Worm (Caenorhabditis elegans) whole organism, early embryonic: ENCODE results near the gene ocr-2.

Experiments used
- B0310.2 ChIP-seq: sonication (generic microtip); optimal IDR thresholded peaks from 2 replicates; lab custom pipeline; 2016; ENCODE audit warnings: mild to moderate bottlenecking, missing genetic modification characterization, missing compliant biosample characterization
- F13C5.2 ChIP-seq: sonication (generic microtip); optimal IDR thresholded peaks from 2 replicates; lab custom pipeline; 2017; ENCODE audit warnings: mild to moderate bottlenecking, missing genetic modification characterization, inconsistent platforms, missing compliant biosample characterization
- aly-1 ChIP-seq: sonication (generic microtip); optimal IDR thresholded peaks from 2 replicates; lab custom pipeline; 2016; ENCODE audit warnings: missing genetic modification characterization, missing compliant biosample characterization
- ama-1 ChIP-seq: fragments of 150-350 bp; optimal IDR thresholded peaks from 2 replicates; lab custom pipeline; 2014
- ceh-13 ChIP-seq: fragments of 200-800 bp; sonication (Bioruptor generic); optimal IDR thresholded peaks from 2 replicates; lab custom pipeline; 2018; ENCODE audit warnings: mild to moderate bottlenecking, missing genetic modification characterization, missing compliant biosample characterization
- ceh-36 ChIP-seq: sonication (generic microtip); optimal IDR thresholded peaks from 2 replicates; lab custom pipeline; 2016; ENCODE audit warnings: missing genetic modification characterization, inconsistent platforms, missing compliant biosample characterization
- ets-7 ChIP-seq: sonication (generic microtip); optimal IDR thresholded peaks from 2 replicates; lab custom pipeline; 2016; ENCODE audit warnings: missing genotype, missing genetic modification characterization, missing compliant biosample characterization
- flt-1 ChIP-seq: fragments of 200-800 bp; sonication (Bioruptor generic); IDR thresholded peaks from 2 replicates; pipeline ENCODE4 v1.3.6; 2022; ENCODE audit warnings: missing genetic modification characterization, missing compliant biosample characterization
- hmbx-1 ChIP-seq: sonication (generic microtip); optimal IDR thresholded peaks from 2 replicates; lab custom pipeline; 2016; ENCODE audit warnings: mild to moderate bottlenecking, missing genetic modification characterization, missing compliant biosample characterization
- hmg-4 ChIP-seq: fragments of 200-800 bp; sonication (Bioruptor generic); optimal IDR thresholded peaks from 2 replicates; lab custom pipeline; 2018; ENCODE audit warnings: mild to moderate bottlenecking, missing genetic modification characterization, missing compliant biosample characterization
- hnd-1 ChIP-seq: sonication (generic microtip); optimal IDR thresholded peaks from 2 replicates; lab custom pipeline; 2016; ENCODE audit warnings: missing genetic modification characterization, missing compliant biosample characterization
- pes-1 ChIP-seq: fragments of 200-800 bp; sonication (Bioruptor generic); IDR thresholded peaks from 2 replicates; pipeline ENCODE4 v1.3.6; 2022; ENCODE audit warnings: missing genetic modification reagents, missing genetic modification characterization, missing compliant biosample characterization
- scrt-1 ChIP-seq: fragments of 200-800 bp; sonication (Bioruptor generic); IDR thresholded peaks from 2 replicates; pipeline ENCODE4 v1.3.6; 2022; ENCODE audit warnings: missing genetic modification characterization, missing compliant biosample characterization
- sea-1 ChIP-seq: fragments of 200-800 bp; sonication (Bioruptor generic); conservative IDR thresholded peaks from 2 replicates; pipeline ENCODE4 v1.3.6; 2022; ENCODE audit warnings: missing genetic modification characterization, missing compliant biosample characterization
- tbx-11 ChIP-seq: fragments of 200-800 bp; sonication (Bioruptor generic); IDR thresholded peaks from 2 replicates; pipeline ENCODE4 v1.3.6; 2022; ENCODE audit warnings: missing genetic modification characterization, missing compliant biosample characterization
- tbx-37 ChIP-seq: fragments of 200-800 bp; sonication (Bioruptor generic); conservative IDR thresholded peaks from 2 replicates; pipeline ENCODE4 v1.3.6; 2022; ENCODE audit warnings: missing genetic modification reagents, missing genetic modification characterization, missing compliant biosample characterization
- tra-4 ChIP-seq: sonication (generic microtip); optimal IDR thresholded peaks from 2 replicates; lab custom pipeline; 2017; ENCODE audit warnings: missing genetic modification characterization, missing compliant biosample characterization

Gene ocr-2

DNA sequence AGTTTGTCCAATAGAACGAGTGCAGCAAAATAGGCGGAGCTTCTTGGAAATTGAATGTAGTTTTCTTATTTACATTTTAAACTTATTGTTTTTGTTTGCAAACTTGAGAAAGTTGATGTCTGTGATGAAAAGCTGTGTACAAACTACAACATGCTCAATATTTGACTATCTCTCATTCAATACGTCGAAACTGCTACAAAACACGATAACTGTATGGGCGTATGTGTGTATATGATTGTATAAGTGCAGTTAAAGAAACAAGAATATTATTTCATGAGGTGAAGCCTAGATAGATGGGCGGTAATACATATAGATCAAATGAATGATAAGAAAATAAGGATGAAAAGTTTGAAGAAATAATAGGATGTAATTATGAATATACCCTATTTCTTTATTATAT, 19.7 kb upstream of the ocr-2 start:
- TF ChIP-seq scrt-1 (GFP tag; lab: Robert Waterston, UW) (no peak), ama-1 (lab: Kevin White, UChicago) (no peak), flt-1 (GFP tag; lab: Robert Waterston, UW) (no peak), hmg-4 (GFP tag; lab: Kevin White, UChicago) (no peak), F13C5.2 (tag; lab: Kevin White, UChicago) (no peak), tbx-11 (no peak), B0310.2 (no peak), hmbx-1 (tag; lab: Kevin White, UChicago) (no peak), ets-7 (tag; lab: Kevin White, UChicago) (no peak), sea-1 (no peak), pes-1 (GFP tag; lab: Robert Waterston, UW) (no peak), tra-4 (tag; lab: Kevin White, UChicago) (no peak), ceh-36 (tag; lab: Kevin White, UChicago) (no peak), tbx-37 (GFP tag; lab: Robert Waterston, UW) (no peak), ceh-13 (no peak), hnd-1 (tag; lab: Kevin White, UChicago) (no peak), aly-1 (tag; lab: Kevin White, UChicago) (no peak)

DNA sequence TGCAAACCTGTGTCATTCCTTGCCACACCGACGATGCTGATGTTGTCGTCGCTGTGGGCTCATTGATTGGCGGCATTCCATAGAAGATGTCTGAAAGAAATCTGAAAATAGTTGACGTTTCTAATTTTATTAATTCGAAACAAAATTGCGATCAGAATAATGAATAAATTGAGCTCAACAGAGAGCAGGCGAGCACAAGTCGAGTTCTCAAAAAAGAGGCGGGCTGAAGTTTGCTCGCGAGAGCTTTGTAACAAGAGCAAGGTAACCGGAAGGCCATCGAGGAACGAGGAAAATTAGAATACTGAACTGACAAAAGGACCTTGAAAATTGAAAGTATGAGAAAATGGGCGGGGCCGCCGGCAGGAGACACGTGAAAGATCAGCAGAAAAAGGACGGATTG, 16.6 kb upstream of the ocr-2 start, which contains the start of gene nhr-66:
Gene nhr-66, minus strand, starts transcription at position 101 of the 400 bp plus-strand sequence.
- TF ChIP-seq hmg-4 (GFP tag; lab: Kevin White, UChicago): no peak

DNA sequence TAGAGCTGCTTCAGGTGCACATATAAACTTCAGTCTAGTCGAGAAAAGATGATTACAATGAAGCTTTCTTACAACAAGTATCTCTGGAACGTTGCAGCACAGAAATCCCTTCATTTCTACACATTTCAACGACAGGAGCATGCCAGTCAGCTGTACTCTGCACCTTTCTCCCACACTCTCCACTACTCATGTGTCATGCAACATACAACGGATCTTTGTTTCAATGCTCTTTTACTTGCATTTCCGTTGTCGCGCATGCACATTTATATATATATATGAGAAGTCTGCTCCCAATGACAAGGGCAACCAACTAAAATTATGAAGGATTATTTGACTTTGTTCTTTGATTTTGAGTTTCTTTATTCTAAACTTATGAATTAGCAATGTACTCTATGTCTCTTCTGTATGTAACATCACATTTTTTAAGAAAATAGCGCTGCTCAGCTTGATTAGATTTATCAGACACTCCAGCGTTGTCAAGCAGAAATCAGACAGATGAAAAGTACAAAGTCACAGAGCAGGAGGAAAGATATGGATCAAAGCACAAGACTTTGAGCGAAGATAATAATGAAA, 15.3 kb upstream of the ocr-2 start:
- TF ChIP-seq hmbx-1 (tag; lab: Kevin White, UChicago) (no peak), ets-7 (tag; lab: Kevin White, UChicago) (no peak), tbx-37 (GFP tag; lab: Robert Waterston, UW) (no peak), tra-4 (tag; lab: Kevin White, UChicago) (no peak), ama-1 (lab: Kevin White, UChicago) (no peak), pes-1 (GFP tag; lab: Robert Waterston, UW) (no peak), sea-1 (no peak), aly-1 (tag; lab: Kevin White, UChicago) (no peak), scrt-1 (GFP tag; lab: Robert Waterston, UW) (no peak), B0310.2 (no peak), flt-1 (GFP tag; lab: Robert Waterston, UW) (no peak), ceh-36 (tag; lab: Kevin White, UChicago) (no peak), ceh-13 (no peak), hnd-1 (tag; lab: Kevin White, UChicago) (no peak), tbx-11 (no peak), hmg-4 (GFP tag; lab: Kevin White, UChicago) (no peak), F13C5.2 (tag; lab: Kevin White, UChicago) (no peak)

DNA sequence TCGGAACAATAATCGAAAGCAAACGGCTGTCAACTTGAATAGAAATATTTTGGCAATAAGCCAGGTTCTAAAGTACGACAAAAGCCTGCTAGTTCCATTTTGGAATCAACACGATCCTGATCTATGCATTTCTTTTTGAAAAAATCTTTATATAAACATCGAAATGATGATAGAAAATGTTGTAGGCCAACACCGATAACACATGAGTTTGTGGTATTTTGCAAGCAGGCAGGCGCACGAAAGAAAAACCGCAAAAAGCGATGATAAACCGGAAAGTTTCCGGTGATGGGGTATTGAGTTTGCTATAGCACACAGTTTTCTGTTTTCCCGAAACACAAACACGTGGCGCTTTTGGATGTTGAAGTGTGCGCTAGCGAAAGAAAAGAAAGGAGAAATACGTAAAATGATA, 14.2 kb upstream of the ocr-2 start:
- TF ChIP-seq ama-1 (lab: Kevin White, UChicago) (no peak), pes-1 (GFP tag; lab: Robert Waterston, UW) (no peak), aly-1 (tag; lab: Kevin White, UChicago) (no peak), F13C5.2 (tag; lab: Kevin White, UChicago) (no peak), sea-1 (no peak), hnd-1 (tag; lab: Kevin White, UChicago) (no peak), tbx-37 (GFP tag; lab: Robert Waterston, UW) (no peak)

DNA sequence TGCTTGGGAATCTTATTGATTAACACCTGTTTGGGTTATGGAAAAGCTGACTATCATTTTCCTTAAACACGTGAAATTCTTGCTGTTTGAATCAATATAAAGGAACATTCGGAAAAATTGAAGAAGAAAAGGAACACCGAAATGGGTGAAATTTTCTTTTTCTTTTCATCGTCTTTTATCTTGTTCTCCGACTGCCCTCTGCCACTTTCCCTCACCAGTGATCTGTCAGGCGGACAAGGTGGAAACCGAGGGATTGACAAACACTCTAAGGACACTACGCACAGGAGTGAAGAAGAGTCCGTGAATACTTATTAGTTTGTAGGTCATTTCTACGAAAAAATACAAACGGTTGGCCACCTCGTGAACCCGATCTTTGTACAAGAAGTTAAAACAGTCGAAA, 13.4 kb upstream of the ocr-2 start:
- TF ChIP-seq pes-1 (GFP tag; lab: Robert Waterston, UW) (no peak), sea-1 (no peak), ama-1 (lab: Kevin White, UChicago) (no peak), scrt-1 (GFP tag; lab: Robert Waterston, UW) (no peak), hmbx-1 (tag; lab: Kevin White, UChicago) (no peak), tbx-11 (no peak), flt-1 (GFP tag; lab: Robert Waterston, UW) (no peak)

DNA sequence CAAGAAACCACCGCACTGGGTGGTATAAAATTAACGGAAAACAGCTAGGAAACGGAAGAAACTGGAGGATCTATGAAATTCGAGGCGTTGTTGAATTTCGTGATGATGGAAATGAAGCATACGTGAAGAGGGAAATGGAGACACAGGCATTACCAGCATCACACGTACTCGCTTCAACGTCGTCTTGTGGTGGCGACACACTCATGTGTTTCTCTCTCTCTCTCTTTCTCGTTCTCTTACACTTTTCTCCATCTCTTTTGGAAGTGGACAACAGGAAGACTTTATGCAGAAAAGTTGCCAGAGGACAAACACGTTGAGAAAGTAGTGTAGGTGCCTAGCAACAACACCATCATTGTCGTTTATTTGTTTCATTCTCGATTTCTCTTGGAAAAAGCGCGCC, 12.5 kb upstream of the ocr-2 start:
- TF ChIP-seq ceh-36 (tag; lab: Kevin White, UChicago): no peak
- no peak for TF ChIP-seq ets-7 (tag; lab: Kevin White, UChicago)
- no peak for TF ChIP-seq scrt-1 (GFP tag; lab: Robert Waterston, UW)
- TF ChIP-seq ama-1 (lab: Kevin White, UChicago): no peak
- no peak for TF ChIP-seq flt-1 (GFP tag; lab: Robert Waterston, UW)
- no peak for TF ChIP-seq hnd-1 (tag; lab: Kevin White, UChicago)
- TF ChIP-seq tbx-11: no peak
- no peak for TF ChIP-seq tra-4 (tag; lab: Kevin White, UChicago)
- TF ChIP-seq B0310.2: no peak
- no peak for TF ChIP-seq F13C5.2 (tag; lab: Kevin White, UChicago)
- TF ChIP-seq tbx-37 (GFP tag; lab: Robert Waterston, UW): no peak
- TF ChIP-seq ceh-13: no peak
- TF ChIP-seq aly-1 (tag; lab: Kevin White, UChicago): no peak

DNA sequence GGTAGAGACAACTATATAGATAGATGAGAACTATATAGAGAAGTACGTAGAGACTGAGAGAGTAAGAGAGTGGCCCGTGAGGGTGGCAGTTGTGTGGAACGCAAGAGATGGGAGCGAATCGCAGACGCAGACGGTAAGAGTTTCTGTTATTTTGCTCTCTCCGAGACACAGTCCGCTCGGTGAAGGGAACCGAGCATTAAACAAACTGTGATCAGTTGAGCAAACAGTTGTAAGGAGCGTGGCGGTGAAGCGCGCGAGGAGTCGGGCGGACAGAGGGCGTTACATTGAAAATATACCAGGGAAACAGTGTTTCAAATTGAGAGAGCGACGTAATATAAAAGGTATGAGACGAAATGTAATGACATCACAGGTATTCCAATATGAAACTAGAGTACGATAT, 9.6 kb upstream of the ocr-2 start:
- no peak for TF ChIP-seq ama-1 (lab: Kevin White, UChicago)
- no peak for TF ChIP-seq ets-7 (tag; lab: Kevin White, UChicago)
- TF ChIP-seq scrt-1 (GFP tag; lab: Robert Waterston, UW): no peak
- no peak for TF ChIP-seq flt-1 (GFP tag; lab: Robert Waterston, UW)
- peak; percentile 1 for TF ChIP-seq F13C5.2 (tag; lab: Kevin White, UChicago)
- TF ChIP-seq sea-1: no peak
- peak; percentile 25 for TF ChIP-seq B0310.2

DNA sequence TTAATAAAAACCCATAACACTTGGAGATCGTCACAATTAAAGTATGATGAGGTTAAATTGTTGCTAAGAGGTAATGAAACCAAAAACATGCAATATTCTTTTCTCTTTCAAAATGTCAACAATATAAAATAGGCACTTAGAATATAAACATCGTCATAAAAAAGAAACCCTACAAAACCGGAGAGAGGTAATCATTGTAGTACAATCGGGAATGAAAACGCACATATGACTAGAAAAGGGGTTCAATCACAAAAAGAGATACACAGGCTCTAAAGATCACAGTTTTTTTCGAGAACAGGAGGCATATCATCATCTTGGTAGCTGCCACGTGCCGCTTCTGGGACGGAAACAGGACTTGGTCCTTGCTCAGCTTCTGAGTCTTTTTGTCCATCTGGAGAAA, 6.6 kb upstream of the ocr-2 start:
- no peak for TF ChIP-seq aly-1 (tag; lab: Kevin White, UChicago)
- no peak for TF ChIP-seq ceh-36 (tag; lab: Kevin White, UChicago)
- no peak for TF ChIP-seq ets-7 (tag; lab: Kevin White, UChicago)
- no peak for TF ChIP-seq flt-1 (GFP tag; lab: Robert Waterston, UW)
- TF ChIP-seq hmbx-1 (tag; lab: Kevin White, UChicago): no peak
- no peak for TF ChIP-seq B0310.2
- TF ChIP-seq tra-4 (tag; lab: Kevin White, UChicago): no peak
- no peak for TF ChIP-seq sea-1
- no peak for TF ChIP-seq ceh-13
- no peak for TF ChIP-seq hmg-4 (GFP tag; lab: Kevin White, UChicago)
- no peak for TF ChIP-seq hnd-1 (tag; lab: Kevin White, UChicago)
- TF ChIP-seq F13C5.2 (tag; lab: Kevin White, UChicago): no peak
- no peak for TF ChIP-seq pes-1 (GFP tag; lab: Robert Waterston, UW)
- no peak for TF ChIP-seq ama-1 (lab: Kevin White, UChicago)
- no peak for TF ChIP-seq tbx-11
- no peak for TF ChIP-seq tbx-37 (GFP tag; lab: Robert Waterston, UW)
- no peak for TF ChIP-seq scrt-1 (GFP tag; lab: Robert Waterston, UW)
